Fruit fly (Drosophila melanogaster): ENCODE results near the gene CG12560.
A peak's percentile ranks its signal among the peaks of the same experiment; 100 is the strongest.

dm6 chr2L:8029160-8029852, 20.0 kb upstream of the CG12560 start, which contains the start of gene baf:
- TF ChIP-seq CG8478 (optimal IDR thresholded peaks at IDR 0.05), result no peak
- TF ChIP-seq CTCF (optimal IDR thresholded peaks at IDR 0.05), result peak; percentile 22 to 40

Measured in S2 (cell line).